Fruit fly (Drosophila melanogaster): ENCODE data around the gene Ptpmeg.
A peak's percentile ranks its signal among the peaks of the same experiment; 100 is the strongest.

DNA sequence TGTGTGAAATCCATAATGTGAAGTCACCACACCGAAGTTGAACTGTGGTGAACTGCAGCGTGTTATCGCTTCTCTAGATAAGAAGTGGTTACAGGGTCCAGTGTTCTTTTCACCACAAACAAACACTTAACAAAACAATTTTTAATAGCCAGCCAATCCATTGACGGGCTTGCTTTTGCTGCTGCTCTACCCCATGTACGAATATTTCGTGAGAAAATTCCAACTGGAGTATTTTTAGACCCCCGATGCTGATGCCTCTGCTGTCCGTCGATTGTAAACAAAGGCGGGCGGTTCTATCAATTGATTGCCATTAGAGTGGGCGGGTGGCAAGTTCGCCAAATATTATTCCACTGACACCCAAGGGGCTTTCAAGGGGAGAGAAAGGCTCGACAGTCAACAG is 11.2 kb downstream of the Ptpmeg start:
- TF ChIP-seq crc (GFP tag; optimal IDR thresholded peaks at IDR 0.05) (no peak), pzg (GFP tag; optimal IDR thresholded peaks at IDR 0.05) (no peak), CG13123 (GFP tag; optimal IDR thresholded peaks at IDR 0.05) (no peak), Nf-YB (GFP tag; optimal IDR thresholded peaks at IDR 0.05) (no peak), NFAT (GFP tag; IDR thresholded peaks at IDR 0.05) (no peak), crp (GFP tag; optimal IDR thresholded peaks at IDR 0.05) (no peak), CG12769 (tag; optimal IDR thresholded peaks at IDR 0.05) (peak; percentile 50), D (optimal IDR thresholded peaks at IDR 0.05) (no peak), D (GFP tag; optimal IDR thresholded peaks at IDR 0.05) (no peak), CG12659 (GFP tag; optimal IDR thresholded peaks at IDR 0.05) (peak; percentile 3), CG14667 (GFP tag; IDR thresholded peaks at IDR 0.05) (no peak), CG30403 (GFP tag; optimal IDR thresholded peaks at IDR 0.05) (no peak), Kr (GFP tag; optimal IDR thresholded peaks at IDR 0.05) (no peak), bab2 (GFP tag; optimal IDR thresholded peaks at IDR 0.05) (no peak)

All from whole organism, embryonic.